Worm (Caenorhabditis elegans) whole organism, L4 larva: ENCODE data around the gene fbxl-3.
A peak's percentile ranks its signal among the peaks of the same experiment; 100 is the strongest.

Experiments used
- D1046.2 ChIP-seq: fragments of 200-800 bp; sonication (Bioruptor generic); IDR thresholded peaks from 2 replicates; pipeline ENCODE4 v1.3.6; 2022; ENCODE audit warnings: missing genetic modification characterization, missing compliant biosample characterization
- F37D6.2 ChIP-seq: sonication (generic microtip); optimal IDR thresholded peaks from 2 replicates; lab custom pipeline; 2016; ENCODE audit warnings: mild to moderate bottlenecking, missing genetic modification characterization, missing compliant biosample characterization
- R02D3.7 ChIP-seq: fragments of 150-350 bp; sonication (generic microtip); optimal IDR thresholded peaks from 3 replicates; lab custom pipeline; 2014; ENCODE audit warnings: missing biosample characterization, missing genetic modification characterization
- Y105C5A.15 ChIP-seq: fragments of 200-800 bp; sonication (Bioruptor generic); IDR thresholded peaks from 2 replicates; pipeline ENCODE4 v1.3.6; 2022; ENCODE audit warnings: missing genetic modification characterization, missing compliant biosample characterization
- Y48G9A.11 ChIP-seq: fragments of 200-800 bp; sonication (Bioruptor generic); IDR thresholded peaks from 2 replicates; pipeline ENCODE4 v1.3.6; 2022; ENCODE audit warnings: missing genetic modification reagents, missing genetic modification characterization, missing compliant biosample characterization
- Y75B8A.6 ChIP-seq: fragments of 200-800 bp; sonication (Bioruptor generic); IDR thresholded peaks from 2 replicates; pipeline ENCODE4 v1.3.6; 2022; ENCODE audit warnings: missing genetic modification reagents, missing genetic modification characterization, missing compliant biosample characterization
- ama-1 ChIP-seq: fragments of 150-350 bp; optimal IDR thresholded peaks from 2 replicates; lab custom pipeline; 2014; ENCODE audit warnings: inconsistent platforms, mixed read lengths
- arid-1 ChIP-seq: fragments of 200-800 bp; sonication (Bioruptor generic); conservative IDR thresholded peaks from 2 replicates; pipeline ENCODE4 v1.3.6; 2022; ENCODE audit warnings: missing genetic modification reagents, missing genetic modification characterization, missing compliant biosample characterization
- ceh-28 ChIP-seq: fragments of 150-350 bp; optimal IDR thresholded peaks from 2 replicates; lab custom pipeline; 2014; ENCODE audit warnings: missing biosample characterization, missing genetic modification reagents, missing genetic modification characterization
- ceh-62 ChIP-seq: sonication (generic microtip); optimal IDR thresholded peaks from 2 replicates; lab custom pipeline; 2017; ENCODE audit warnings: missing biosample characterization, missing genetic modification characterization
- ctbp-1 ChIP-seq: fragments of 200-800 bp; sonication (Bioruptor generic); IDR thresholded peaks from 2 replicates; pipeline ENCODE4 v1.3.6; 2022; ENCODE audit warnings: missing genetic modification reagents, missing genetic modification characterization, missing compliant biosample characterization
- daf-16 ChIP-seq, 3 experiments: sonication (generic microtip); optimal IDR thresholded peaks; 2 replicates each; lab custom pipeline; 2016 to 2017; ENCODE audit warnings: missing genetic modification characterization in 3 of 3, missing genetic modification reagents in 3 of 3, mild to moderate bottlenecking in 2 of 3, missing compliant biosample characterization in 2 of 3, missing biosample characterization in 1 of 3, moderate library complexity in 1 of 3
- fkh-10 ChIP-seq: fragments of 150-350 bp; optimal IDR thresholded peaks from 2 replicates; lab custom pipeline; 2014; ENCODE audit warnings: missing biosample characterization, missing genetic modification reagents, missing genetic modification characterization
- fos-1 ChIP-seq: fragments of 150-350 bp; optimal IDR thresholded peaks from 2 replicates; lab custom pipeline; 2014; ENCODE audit warnings: missing biosample characterization, missing genetic modification characterization
- hif-1 ChIP-seq, 2 experiments: sonication (generic microtip); optimal IDR thresholded peaks; 2 replicates each; lab custom pipeline; 2016 to 2017; ENCODE audit warnings: missing compliant biosample characterization in 2 of 2, missing genetic modification characterization in 2 of 2, missing genetic modification reagents in 2 of 2, missing genotype in 2 of 2, mild to moderate bottlenecking in 1 of 2
- hlh-30 ChIP-seq: sonication (generic microtip); optimal IDR thresholded peaks from 2 replicates; lab custom pipeline; 2017; ENCODE audit warnings: antibody characterized with exemption, mild to moderate bottlenecking, missing genetic modification characterization, missing compliant biosample characterization; ENCODE audit not compliant: insufficient read depth
- hmg-1.1 ChIP-seq: fragments of 200-800 bp; sonication (Bioruptor generic); IDR thresholded peaks from 2 replicates; pipeline ENCODE4 v1.3.6; 2022; ENCODE audit warnings: missing genetic modification reagents, missing genetic modification characterization, missing compliant biosample characterization
- jun-1 ChIP-seq: fragments of 150-350 bp; optimal IDR thresholded peaks from 2 replicates; lab custom pipeline; 2014; ENCODE audit warnings: missing biosample characterization, missing genetic modification reagents, missing genetic modification characterization
- lim-7 ChIP-seq: fragments of 200-800 bp; sonication (Bioruptor generic); IDR thresholded peaks from 2 replicates; pipeline ENCODE4 v1.3.6; 2022; ENCODE audit warnings: missing genetic modification characterization, missing compliant biosample characterization
- lin-1 ChIP-seq: fragments of 200-800 bp; sonication (Bioruptor generic); IDR thresholded peaks from 2 replicates; pipeline ENCODE4 v1.3.6; 2022; ENCODE audit warnings: missing genetic modification reagents, missing genetic modification characterization, missing compliant biosample characterization
- lin-13 ChIP-seq: fragments of 150-350 bp; optimal IDR thresholded peaks from 2 replicates; lab custom pipeline; 2014; ENCODE audit warnings: missing biosample characterization, missing genetic modification reagents, missing genetic modification characterization
- lin-15B ChIP-seq: fragments of 150-350 bp; sonication (generic microtip); optimal IDR thresholded peaks from 3 replicates; lab custom pipeline; 2014; ENCODE audit warnings: missing biosample characterization, missing genetic modification characterization
- lin-38 ChIP-seq: fragments of 200-800 bp; sonication (Bioruptor generic); IDR thresholded peaks from 2 replicates; pipeline ENCODE4 v1.3.6; 2022; ENCODE audit warnings: missing genetic modification reagents, missing genetic modification characterization, missing compliant biosample characterization
- lin-39 ChIP-seq: fragments of 150-350 bp; optimal IDR thresholded peaks from 2 replicates; lab custom pipeline; 2014; ENCODE audit warnings: missing biosample characterization, missing genetic modification reagents, missing genetic modification characterization
- mdl-1 ChIP-seq, 2 experiments: fragments of 150-350 bp in 1 of 2; sonication (generic microtip) in 1 of 2; optimal IDR thresholded peaks; 2 replicates each; lab custom pipeline; 2014 to 2017; ENCODE audit warnings: missing biosample characterization in 2 of 2, missing genetic modification characterization in 2 of 2
- mdt-29 ChIP-seq: fragments of 200-800 bp; sonication (Bioruptor generic); IDR thresholded peaks from 2 replicates; pipeline ENCODE4 v1.3.6; 2022; ENCODE audit warnings: missing genetic modification reagents, missing genetic modification characterization, missing compliant biosample characterization
- mep-1 ChIP-seq: fragments of 150-350 bp; sonication (generic microtip); optimal IDR thresholded peaks from 3 replicates; lab custom pipeline; 2014; ENCODE audit warnings: missing biosample characterization, missing genetic modification characterization
- mxl-2 ChIP-seq: fragments of 200-800 bp; sonication (Bioruptor generic); conservative IDR thresholded peaks from 2 replicates; pipeline ENCODE4 v1.3.6; 2022; ENCODE audit warnings: missing genetic modification reagents, missing genetic modification characterization, missing compliant biosample characterization
- nhr-102 ChIP-seq: sonication (generic microtip); optimal IDR thresholded peaks from 2 replicates; lab custom pipeline; 2016; ENCODE audit warnings: mild to moderate bottlenecking, missing genetic modification characterization, moderate library complexity, missing compliant biosample characterization
- nhr-11 ChIP-seq: fragments of 150-350 bp; optimal IDR thresholded peaks from 2 replicates; lab custom pipeline; 2014; ENCODE audit warnings: missing biosample characterization, missing genetic modification characterization
- nhr-111 ChIP-seq: fragments of 200-800 bp; sonication (Bioruptor generic); optimal IDR thresholded peaks from 2 replicates; lab custom pipeline; 2018; ENCODE audit warnings: mild to moderate bottlenecking, missing genetic modification characterization, missing compliant biosample characterization
- nhr-25 ChIP-seq: sonication (generic microtip); optimal IDR thresholded peaks from 2 replicates; lab custom pipeline; 2017; ENCODE audit warnings: missing genetic modification characterization, mild to moderate bottlenecking, missing compliant biosample characterization, antibody characterized with exemption, moderate library complexity, borderline replicate concordance; ENCODE audit not compliant: insufficient read depth
- nhr-48 ChIP-seq: sonication (generic microtip); optimal IDR thresholded peaks from 2 replicates; lab custom pipeline; 2016; ENCODE audit warnings: mild to moderate bottlenecking, missing genetic modification characterization, missing compliant biosample characterization
- nhr-6 ChIP-seq: fragments of 150-350 bp; optimal IDR thresholded peaks from 2 replicates; lab custom pipeline; 2014; ENCODE audit warnings: missing biosample characterization, missing genetic modification characterization
- nhr-76 ChIP-seq: fragments of 150-350 bp; optimal IDR thresholded peaks from 2 replicates; lab custom pipeline; 2014; ENCODE audit warnings: missing biosample characterization, missing genetic modification characterization
- nhr-77 ChIP-seq: fragments of 150-350 bp; optimal IDR thresholded peaks from 2 replicates; lab custom pipeline; 2014; ENCODE audit warnings: missing biosample characterization, missing genetic modification characterization
- pha-4 ChIP-seq, 2 experiments: fragments of 150-350 bp in 1 of 2; fragments of 200-800 bp in 1 of 2; sonication (Bioruptor generic) in 1 of 2; IDR thresholded peaks in 1 of 2; optimal IDR thresholded peaks in 1 of 2; 2 replicates each; pipeline versions ENCODE4 v1.3.6 to Lab custom; 2014 to 2022; ENCODE audit warnings: missing genetic modification characterization in 2 of 2, missing genetic modification reagents in 2 of 2, missing biosample characterization in 1 of 2, missing compliant biosample characterization in 1 of 2
- php-3 ChIP-seq: fragments of 200-800 bp; sonication (Bioruptor generic); IDR thresholded peaks from 2 replicates; pipeline ENCODE4 v1.3.6; 2022; ENCODE audit warnings: missing genetic modification reagents, missing genetic modification characterization, missing compliant biosample characterization
- saeg-2 ChIP-seq: fragments of 200-800 bp; sonication (Bioruptor generic); IDR thresholded peaks from 2 replicates; pipeline ENCODE4 v1.3.6; 2022; ENCODE audit warnings: missing genetic modification reagents, missing genetic modification characterization, missing compliant biosample characterization
- snpc-1.2 ChIP-seq: fragments of 200-800 bp; sonication (Bioruptor generic); IDR thresholded peaks from 2 replicates; pipeline ENCODE4 v1.3.6; 2022; ENCODE audit warnings: missing genetic modification reagents, missing genetic modification characterization, missing compliant biosample characterization
- spr-1 ChIP-seq: sonication (generic microtip); optimal IDR thresholded peaks from 2 replicates; lab custom pipeline; 2016; ENCODE audit warnings: mild to moderate bottlenecking, missing genetic modification characterization, missing compliant biosample characterization
- tra-1 ChIP-seq: fragments of 200-800 bp; sonication (Bioruptor generic); IDR thresholded peaks from 2 replicates; pipeline ENCODE4 v1.3.6; 2022; ENCODE audit warnings: missing genetic modification reagents, missing genetic modification characterization, missing compliant biosample characterization
- unc-62 ChIP-seq, 3 experiments: fragments of 150-350 bp in 1 of 3; sonication (generic microtip); optimal IDR thresholded peaks in 2 of 3; peaks in 1 of 3; 1 replicate in 1 of 3; 2 replicates in 2 of 3; lab custom pipeline; 2014 to 2017; ENCODE audit warnings: missing biosample characterization in 3 of 3, missing genetic modification characterization in 3 of 3, missing genetic modification reagents in 3 of 3, missing genotype in 1 of 3
- vab-7 ChIP-seq: fragments of 200-800 bp; sonication (Bioruptor generic); IDR thresholded peaks from 2 replicates; pipeline ENCODE4 v1.3.6; 2022; ENCODE audit warnings: missing genetic modification reagents, missing genetic modification characterization, missing compliant biosample characterization
- ztf-11 ChIP-seq: fragments of 150-350 bp; optimal IDR thresholded peaks from 2 replicates; lab custom pipeline; 2014; ENCODE audit warnings: missing biosample characterization, missing genetic modification characterization

The fbxl-3 gene

ce11 chrII:5358137-5358745, 40.5 kb downstream of the fbxl-3 start, which contains the start of the genes F09E5.11 and bmy-1 (continued):
- TF ChIP-seq lin-13 (GFP tag; lab: Kevin White, UChicago) (peak; percentile 79), lin-15B (peak; percentile 83), snpc-1.2 (GFP tag; lab: Robert Waterston, UW) (0 out of 2 replicates have a peak, but pooled peaks have one; percentile 59), hif-1 (tag; optimal IDR thresholded peaks at IDR 0.05; lab: Kevin White, UChicago) (peak in 1 of 2 experiments; percentile 94), nhr-6 (tag; lab: Kevin White, UChicago) (peak; percentile 70), hlh-30 (peak; percentile 58), fkh-10 (GFP tag; lab: Kevin White, UChicago) (peak; percentile 61), lin-38 (GFP tag; lab: Robert Waterston, UW) (peak; percentile 78), arid-1 (GFP tag; lab: Robert Waterston, UW) (peak; percentile 61; the same call in 1 of the 2 replicates), hmg-1.1 (peak; percentile 72), lim-7 (GFP tag; lab: Robert Waterston, UW) (peak; percentile 23; the same call in 1 of the 2 replicates), spr-1 (peak; percentile 34), nhr-102 (peak; percentile 60), mep-1 (tag; lab: Kevin White, UChicago) (peak; percentile 81), pha-4 (GFP tag; IDR thresholded peaks at IDR 0.05; lab: Robert Waterston, UW) (peak; percentile 67), pha-4 (tag; optimal IDR thresholded peaks at IDR 0.05; lab: Kevin White, UChicago) (no peak), R02D3.7 (tag; lab: Kevin White, UChicago) (peak; percentile 93), nhr-11 (tag; lab: Kevin White, UChicago) (peak; percentile 47), lin-39 (tag; lab: Kevin White, UChicago) (no peak), ctbp-1 (0 out of 2 replicates have a peak, but pooled peaks have one; percentile 54)
- TF ChIP-seq, all 104 proteins: peak for 52

ce11 chrII:5355384-5355783, 43.3 kb downstream of the fbxl-3 start, which contains the start of gene srg-69:
TSS of gene srg-69 (plus strand) at chrII:5355684.
- TF ChIP-seq mdl-1 (tag; optimal IDR thresholded peaks at IDR 0.05; lab: Kevin White, UChicago) (no peak), nhr-25 (no peak), nhr-102 (no peak), Y75B8A.6 (GFP tag; lab: Robert Waterston, UW) (no peak), F37D6.2 (no peak), fos-1 (tag; lab: Kevin White, UChicago) (no peak), hlh-30 (no peak), Y48G9A.11 (GFP tag; lab: Robert Waterston, UW) (no peak), unc-62 (GFP tag; optimal IDR thresholded peaks at IDR 0.05 in 1 of 2; lab: Kevin White, UChicago) (no peak), unc-62 (tag; optimal IDR thresholded peaks at IDR 0.05; lab: Kevin White, UChicago) (no peak), tra-1 (no peak), vab-7 (GFP tag; lab: Robert Waterston, UW) (no peak), ama-1 (lab: Kevin White, UChicago) (no peak), fkh-10 (GFP tag; lab: Kevin White, UChicago) (no peak), snpc-1.2 (GFP tag; lab: Robert Waterston, UW) (no peak), nhr-76 (tag; lab: Kevin White, UChicago) (no peak)

- TF ChIP-seq daf-16 (GFP tag; optimal IDR thresholded peaks at IDR 0.05; lab: Kevin White, UChicago), result peak; percentile 36 to 80
- peak; percentile 18 for TF ChIP-seq daf-16 (tag; optimal IDR thresholded peaks at IDR 0.05; lab: Kevin White, UChicago)
- TF ChIP-seq ceh-28 (tag; lab: Kevin White, UChicago), result no peak
- no peak for TF ChIP-seq ceh-62
- TF ChIP-seq hlh-30, result no peak
- peak; percentile 75 for TF ChIP-seq saeg-2 (GFP tag; lab: Robert Waterston, UW)
- TF ChIP-seq mep-1 (tag; lab: Kevin White, UChicago), result no peak
- TF ChIP-seq Y105C5A.15 (GFP tag; lab: Robert Waterston, UW), result peak; percentile 97
- TF ChIP-seq vab-7 (GFP tag; lab: Robert Waterston, UW), result peak; percentile 84
- no peak for TF ChIP-seq jun-1 (tag; lab: Kevin White, UChicago)
- TF ChIP-seq lin-1, result peak; percentile 73; the same call in 1 of the 2 replicates
- TF ChIP-seq php-3, result peak; percentile 68; the same call in 1 of the 2 replicates
- no peak for TF ChIP-seq ztf-11 (tag; lab: Kevin White, UChicago)
- no peak for TF ChIP-seq nhr-77 (tag; lab: Kevin White, UChicago)
- peak; percentile 61 for TF ChIP-seq mdt-29 (GFP tag; lab: Robert Waterston, UW)
- TF ChIP-seq hif-1 (tag; optimal IDR thresholded peaks at IDR 0.05; lab: Kevin White, UChicago), result peak in 1 of 2 experiments; percentile 62
- TF ChIP-seq D1046.2, result peak; percentile 87
- TF ChIP-seq nhr-48 (tag; lab: Kevin White, UChicago), result peak; percentile 50
- no peak for TF ChIP-seq mxl-2 (GFP tag; lab: Robert Waterston, UW)
- TF ChIP-seq nhr-111 (GFP tag; lab: Kevin White, UChicago), result peak; percentile 91
Measured at ce11 chrII:5353642-5354041, 45.1 kb downstream of the fbxl-3 start.
